Worm (Caenorhabditis elegans): ENCODE data around the gene ZK813.6.
A peak's percentile ranks its signal among the peaks of the same experiment; 100 is the strongest.

The ZK813.6 gene

DNA sequence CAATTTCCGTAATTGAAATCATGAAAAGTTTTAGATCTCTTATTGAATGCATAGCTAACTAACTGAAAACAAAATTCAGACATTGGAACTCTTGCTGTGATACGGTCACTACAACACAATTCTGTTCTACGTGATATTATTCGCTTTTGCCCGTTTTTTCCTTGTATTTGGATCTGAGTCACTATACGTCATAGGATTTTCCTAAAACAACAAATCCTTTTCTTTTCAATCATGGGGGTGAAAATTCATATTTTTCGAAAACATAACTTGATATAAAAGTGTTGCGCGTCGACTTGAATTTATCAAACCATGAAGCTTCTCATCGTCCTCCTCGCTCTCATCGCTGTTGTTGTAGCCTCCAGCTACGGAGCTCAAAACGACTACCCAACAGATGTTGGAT, 21.4 kb downstream of the ZK813.6 start, which contains the start of gene ZK813.1:
Gene ZK813.1, plus strand, starts transcription at position 301 of the 400 bp plus-strand sequence.
- TF ChIP-seq lin-39 (tag; optimal IDR thresholded peaks at IDR 0.05) (no peak), ZK546.5 (tag; optimal IDR thresholded peaks at IDR 0.05) (no peak), ama-1 (optimal IDR thresholded peaks at IDR 0.05) (no peak), mdl-1 (tag; optimal IDR thresholded peaks at IDR 0.05) (no peak), nhr-11 (tag; optimal IDR thresholded peaks at IDR 0.05) (no peak), elt-1 (tag; optimal IDR thresholded peaks at IDR 0.05) (no peak), pqm-1 (tag; optimal IDR thresholded peaks at IDR 0.05) (no peak), fkh-2 (tag; optimal IDR thresholded peaks at IDR 0.05) (no peak), nhr-23 (tag; optimal IDR thresholded peaks at IDR 0.05) (no peak), snpc-4 (tag; optimal IDR thresholded peaks at IDR 0.05) (no peak), eor-1 (tag; optimal IDR thresholded peaks at IDR 0.05) (no peak), ztf-11 (tag; optimal IDR thresholded peaks at IDR 0.05) (no peak), nhr-77 (tag; optimal IDR thresholded peaks at IDR 0.05) (no peak)

DNA sequence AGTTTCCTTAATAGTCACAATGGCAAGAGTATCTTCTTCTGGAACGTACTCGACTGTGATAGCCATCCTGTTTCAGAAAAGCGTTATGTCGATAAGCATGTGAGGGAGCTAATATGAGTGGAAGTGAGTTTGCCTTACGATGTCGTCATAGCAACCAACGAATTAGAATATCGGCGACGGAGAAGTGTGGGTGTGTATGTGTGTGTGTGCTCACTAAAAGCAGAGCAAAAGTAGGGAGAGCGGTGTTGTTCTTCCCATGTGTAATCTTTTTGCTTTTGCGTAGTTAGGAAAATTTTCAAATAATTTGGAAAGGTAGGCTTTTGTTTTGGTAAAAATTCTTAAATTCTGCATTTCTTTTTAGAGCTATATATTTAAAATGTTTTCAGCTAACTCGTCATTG, 26.5 kb downstream of the ZK813.6 start, which contains the start of gene ZK813.5:
Gene ZK813.5, minus strand, starts transcription at position 101 of the 400 bp plus-strand sequence.
- no peak for TF ChIP-seq aly-2 (tag; optimal IDR thresholded peaks at IDR 0.05)
- TF ChIP-seq ceh-82 (tag; optimal IDR thresholded peaks at IDR 0.05) = no peak
- TF ChIP-seq nhr-67 (tag; optimal IDR thresholded peaks at IDR 0.05) = no peak
- TF ChIP-seq skn-1 (tag; optimal IDR thresholded peaks at IDR 0.05) = no peak
- no peak for TF ChIP-seq mdl-1 (tag; optimal IDR thresholded peaks at IDR 0.05)
- TF ChIP-seq nhr-23 (tag; optimal IDR thresholded peaks at IDR 0.05) = no peak
- no peak for TF ChIP-seq R02D3.7 (tag; optimal IDR thresholded peaks at IDR 0.05)
- no peak for TF ChIP-seq nhr-77 (tag; optimal IDR thresholded peaks at IDR 0.05)
- no peak for TF ChIP-seq elt-2 (tag; optimal IDR thresholded peaks at IDR 0.05)
- no peak for TF ChIP-seq nhr-76 (tag; optimal IDR thresholded peaks at IDR 0.05)
- no peak for TF ChIP-seq ceh-28 (tag; optimal IDR thresholded peaks at IDR 0.05)
- no peak for TF ChIP-seq nfya-1 (tag; optimal IDR thresholded peaks at IDR 0.05; ENCODE audit: insufficient read depth)
- no peak for TF ChIP-seq ceh-16 (tag; optimal IDR thresholded peaks at IDR 0.05)
- TF ChIP-seq fkh-2 (tag; optimal IDR thresholded peaks at IDR 0.05) = no peak
- TF ChIP-seq elt-1 (tag; optimal IDR thresholded peaks at IDR 0.05) = no peak
- TF ChIP-seq daf-12 (tag; optimal IDR thresholded peaks at IDR 0.05) = no peak
- TF ChIP-seq zag-1 (tag; optimal IDR thresholded peaks at IDR 0.05) = no peak

DNA sequence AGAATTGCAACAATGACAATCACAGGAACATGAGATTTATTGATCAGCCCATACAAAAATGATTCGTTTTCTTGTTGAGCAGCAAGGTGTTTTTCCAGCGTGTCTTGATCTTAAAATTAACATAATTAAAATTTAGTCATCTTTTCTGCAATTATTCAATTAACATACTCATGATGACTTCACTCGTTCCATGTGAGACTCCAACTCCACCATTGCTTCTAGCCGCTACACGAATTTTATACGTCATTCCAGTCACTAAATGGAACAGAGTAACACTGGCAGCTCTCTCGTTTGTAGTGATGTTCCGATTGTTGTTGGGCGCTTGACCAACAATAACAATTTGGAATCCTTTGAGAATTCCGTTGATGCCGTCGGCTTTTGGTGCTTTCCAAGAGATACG, 29.3 kb downstream of the ZK813.6 start:
- no peak for TF ChIP-seq jun-1 (tag; optimal IDR thresholded peaks at IDR 0.05)
- TF ChIP-seq nhr-23 (tag; optimal IDR thresholded peaks at IDR 0.05) = no peak
- TF ChIP-seq hmg-11 (tag; optimal IDR thresholded peaks at IDR 0.05) = no peak
- TF ChIP-seq aly-2 (tag; optimal IDR thresholded peaks at IDR 0.05) = no peak
- TF ChIP-seq nhr-77 (tag; optimal IDR thresholded peaks at IDR 0.05) = no peak
- TF ChIP-seq ztf-11 (tag; optimal IDR thresholded peaks at IDR 0.05) = no peak
- no peak for TF ChIP-seq fkh-2 (tag; optimal IDR thresholded peaks at IDR 0.05)
- no peak for TF ChIP-seq lsy-12 (tag; optimal IDR thresholded peaks at IDR 0.05)
- TF ChIP-seq lin-15B (tag; optimal IDR thresholded peaks at IDR 0.05) = no peak
- TF ChIP-seq sea-2 (GFP tag; optimal IDR thresholded peaks at IDR 0.05) = no peak
- no peak for TF ChIP-seq tbx-2 (tag; optimal IDR thresholded peaks at IDR 0.05)
- TF ChIP-seq nhr-67 (tag; optimal IDR thresholded peaks at IDR 0.05) = no peak
- TF ChIP-seq egl-27 (tag; optimal IDR thresholded peaks at IDR 0.05) = no peak
- no peak for TF ChIP-seq elt-2 (tag; optimal IDR thresholded peaks at IDR 0.05)
- no peak for TF ChIP-seq snpc-4 (tag; optimal IDR thresholded peaks at IDR 0.05)
- no peak for TF ChIP-seq ceh-16 (tag; optimal IDR thresholded peaks at IDR 0.05)

DNA sequence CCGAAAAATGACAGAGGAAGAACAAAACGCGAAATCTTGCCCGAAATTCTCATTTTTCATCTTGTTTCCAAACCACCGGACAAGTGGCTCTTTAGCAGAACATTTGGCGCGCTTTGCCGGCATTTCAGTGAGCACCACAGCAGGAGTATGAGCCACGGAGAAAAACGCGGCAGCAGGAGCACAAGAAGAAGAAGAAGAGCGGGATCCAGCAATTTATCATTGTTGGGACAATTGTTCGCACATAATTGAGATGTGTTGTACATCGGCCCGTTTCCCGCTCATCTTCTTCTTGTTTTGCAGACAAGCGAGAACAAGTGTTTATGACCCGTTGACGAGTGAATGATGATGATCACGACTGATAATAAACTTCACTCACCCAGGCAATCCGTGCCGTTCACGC, 30.9 kb downstream of the ZK813.6 start:
- TF ChIP-seq lin-39 (tag; optimal IDR thresholded peaks at IDR 0.05) = peak; percentile 93
- TF ChIP-seq lin-15B (tag; optimal IDR thresholded peaks at IDR 0.05) = no peak
- peak; percentile 50 for TF ChIP-seq nfya-1 (tag; optimal IDR thresholded peaks at IDR 0.05; ENCODE audit: insufficient read depth)
- TF ChIP-seq egl-5 (tag; optimal IDR thresholded peaks at IDR 0.05) = peak; percentile 61
- TF ChIP-seq unc-62 (GFP tag; optimal IDR thresholded peaks at IDR 0.05) = peak; percentile 43

DNA sequence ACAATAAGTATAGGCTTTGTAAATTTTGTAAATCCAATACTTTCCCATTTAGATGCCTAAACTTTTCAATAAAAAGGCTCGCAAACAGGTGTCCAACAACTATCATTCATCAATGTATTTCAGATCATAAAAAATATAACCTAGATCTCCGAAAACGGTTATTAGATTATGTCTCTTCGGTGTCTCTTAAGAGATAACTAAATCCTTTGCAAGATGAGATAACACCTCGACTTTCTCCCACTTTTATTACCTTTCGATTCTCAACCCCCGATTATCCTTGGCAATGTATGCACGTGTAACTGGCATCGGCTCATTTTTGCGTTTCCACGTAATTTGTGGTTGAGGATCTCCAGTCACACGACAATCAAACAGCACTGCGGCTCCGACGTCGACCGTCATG, 37.5 kb downstream of the ZK813.6 start:
- TF ChIP-seq nhr-11 (tag; optimal IDR thresholded peaks at IDR 0.05) (no peak), tbx-2 (tag; optimal IDR thresholded peaks at IDR 0.05) (no peak), nhr-77 (tag; optimal IDR thresholded peaks at IDR 0.05) (no peak), fos-1 (tag; optimal IDR thresholded peaks at IDR 0.05) (no peak), nhr-25 (tag; optimal IDR thresholded peaks at IDR 0.05) (no peak), fkh-2 (tag; optimal IDR thresholded peaks at IDR 0.05) (no peak), egl-27 (tag; optimal IDR thresholded peaks at IDR 0.05) (no peak), ceh-9 (tag; optimal IDR thresholded peaks at IDR 0.05) (no peak), nhr-12 (tag; optimal IDR thresholded peaks at IDR 0.05) (no peak), R02D3.7 (tag; optimal IDR thresholded peaks at IDR 0.05) (no peak), pqm-1 (tag; optimal IDR thresholded peaks at IDR 0.05) (no peak), ZK546.5 (tag; optimal IDR thresholded peaks at IDR 0.05) (no peak), eor-1 (tag; optimal IDR thresholded peaks at IDR 0.05) (no peak)

Data from whole organism, L3 larva.